Worm (Caenorhabditis elegans) whole organism, midembryonic: ENCODE results near the gene fbxa-210.

Experiments used
- T22C8.4 ChIP-seq: fragments of 200-800 bp; sonication (Bioruptor generic); IDR thresholded peaks from 2 replicates; pipeline ENCODE4 v1.3.6; 2022; ENCODE audit warnings: missing genetic modification characterization, missing compliant biosample characterization
- cog-1 ChIP-seq: sonication (generic microtip); optimal IDR thresholded peaks from 2 replicates; lab custom pipeline; 2016; ENCODE audit warnings: missing genetic modification characterization, missing compliant biosample characterization
- flt-1 ChIP-seq: fragments of 200-800 bp; sonication (Bioruptor generic); IDR thresholded peaks from 2 replicates; pipeline ENCODE4 v1.3.6; 2022; ENCODE audit warnings: missing genetic modification characterization, missing compliant biosample characterization
- klf-2 ChIP-seq: fragments of 200-800 bp; sonication (Bioruptor generic); conservative IDR thresholded peaks from 2 replicates; pipeline ENCODE4 v1.3.6; 2022; ENCODE audit warnings: missing genetic modification reagents, missing genetic modification characterization, missing compliant biosample characterization
- ref-1 ChIP-seq: fragments of 200-800 bp; sonication (Bioruptor generic); conservative IDR thresholded peaks from 2 replicates; pipeline ENCODE4 v1.3.6; 2022; ENCODE audit warnings: missing genetic modification reagents, missing genetic modification characterization, missing compliant biosample characterization
- tab-1 ChIP-seq: fragments of 200-800 bp; sonication (Bioruptor generic); IDR thresholded peaks from 2 replicates; pipeline ENCODE4 v1.3.6; 2022; ENCODE audit warnings: missing genetic modification characterization, missing compliant biosample characterization
- ztf-23 ChIP-seq: fragments of 200-800 bp; sonication (Bioruptor generic); IDR thresholded peaks from 2 replicates; pipeline ENCODE4 v1.3.6; 2022; ENCODE audit warnings: missing genetic modification reagents, missing genetic modification characterization, missing compliant biosample characterization
- ztf-29 ChIP-seq: fragments of 200-800 bp; sonication (Bioruptor generic); IDR thresholded peaks from 2 replicates; pipeline ENCODE4 v1.3.6; 2022; ENCODE audit warnings: missing genetic modification reagents, missing genetic modification characterization, missing compliant biosample characterization

ce11 chrV:18128545-18128944 lies 3.4 kb downstream of the fbxa-210 start:
- TF ChIP-seq T22C8.4 (GFP tag; lab: Robert Waterston, UW) (no peak), flt-1 (GFP tag; lab: Robert Waterston, UW) (no peak), cog-1 (no peak), ztf-29 (no peak), ztf-23 (GFP tag; lab: Robert Waterston, UW) (no peak), ref-1 (no peak), klf-2 (no peak), tab-1 (no peak)
